Worm (Caenorhabditis elegans): Measurements from ENCODE around the gene plk-3.

DNA sequence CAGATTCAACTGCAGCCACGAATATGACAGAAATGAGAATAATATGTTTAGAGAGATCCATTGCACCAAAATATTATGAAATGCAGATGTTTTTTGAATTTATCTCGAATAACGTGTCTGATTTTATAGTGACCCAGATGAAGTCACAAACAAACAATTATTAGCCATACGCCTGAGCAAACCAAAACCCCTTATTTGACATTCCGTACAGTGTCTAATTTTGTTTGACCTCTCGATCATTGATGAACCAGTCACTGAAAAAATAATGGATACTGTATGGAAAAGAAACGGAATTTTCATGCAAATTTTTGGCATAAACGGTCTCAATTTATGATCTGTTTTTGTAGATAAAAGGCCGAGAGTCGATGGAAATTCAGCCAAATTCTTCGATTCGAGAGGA lies 43.2 kb upstream of the plk-3 start, which contains the start of the genes R05G6.9 and R05G6.3:
- TF ChIP-seq unc-62 (GFP tag; optimal IDR thresholded peaks at IDR 0.05) (no peak), mep-1 (tag; optimal IDR thresholded peaks at IDR 0.05) (no peak), elt-1 (tag; optimal IDR thresholded peaks at IDR 0.05; ENCODE audit: borderline replicate concordance, insufficient read depth) (no peak), ces-1 (GFP tag; optimal IDR thresholded peaks at IDR 0.05) (no peak), pha-4 (tag; optimal IDR thresholded peaks at IDR 0.05) (no peak)
